Fruit fly (Drosophila melanogaster) whole organism, embryonic: Measurements from ENCODE around the gene Rbp4.
A peak's percentile ranks its signal among the peaks of the same experiment; 100 is the strongest.

Experiments used
- Abd-B ChIP-seq: fragments of 200-800 bp; sonication (Bioruptor generic); optimal IDR thresholded peaks from 2 replicates; lab custom pipeline; 2018; ENCODE audit warnings: missing biosample characterization, mild to moderate bottlenecking, missing genetic modification characterization, moderate library complexity
- Antp ChIP-seq: fragments of 200-800 bp; sonication (Bioruptor generic); optimal IDR thresholded peaks from 3 replicates; lab custom pipeline; 2016; ENCODE audit warnings: missing biosample characterization, missing genetic modification characterization
- Atf6 ChIP-seq: fragments of 200-800 bp; sonication (Bioruptor generic); IDR thresholded peaks from 2 replicates; pipeline ENCODE4 v1.3.6; 2022; ENCODE audit warnings: missing biosample characterization, missing genetic modification characterization
- CG10366 ChIP-seq: fragments of 200-800 bp; sonication (Bioruptor generic); IDR thresholded peaks from 2 replicates; pipeline ENCODE4 v1.3.6; 2022; ENCODE audit warnings: missing biosample characterization, missing genetic modification characterization
- CG10565 ChIP-seq: fragments of 200-800 bp; sonication (Bioruptor generic); optimal IDR thresholded peaks from 3 replicates; lab custom pipeline; 2016; ENCODE audit warnings: missing biosample characterization, mild to moderate bottlenecking, missing genetic modification characterization
- CG11398 ChIP-seq: fragments of 200-800 bp; sonication (Bioruptor generic); optimal IDR thresholded peaks from 2 replicates; lab custom pipeline; 2016; ENCODE audit warnings: missing biosample characterization, missing genetic modification characterization
- CG1233 ChIP-seq: fragments of 200-800 bp; sonication (Bioruptor generic); optimal IDR thresholded peaks from 4 replicates; lab custom pipeline; 2018; ENCODE audit warnings: missing biosample characterization, mild to moderate bottlenecking, missing genetic modification characterization
- CG12942 ChIP-seq: fragments of 200-800 bp; sonication (Bioruptor generic); optimal IDR thresholded peaks from 3 replicates; lab custom pipeline; 2016; ENCODE audit warnings: missing biosample characterization, missing genetic modification characterization
- CG13424 ChIP-seq: fragments of 200-800 bp; sonication (Bioruptor generic); optimal IDR thresholded peaks from 2 replicates; lab custom pipeline; 2019; ENCODE audit warnings: missing biosample characterization, mild to moderate bottlenecking, missing genetic modification characterization, moderate library complexity
- CG14441 ChIP-seq: fragments of 200-800 bp; sonication (Bioruptor generic); IDR thresholded peaks from 2 replicates; pipeline ENCODE4 v1.3.6; 2022; ENCODE audit warnings: missing biosample characterization, missing genetic modification characterization
- CG15011 ChIP-seq: fragments of 200-800 bp; sonication (Bioruptor generic); optimal IDR thresholded peaks from 3 replicates; lab custom pipeline; 2018; ENCODE audit warnings: missing biosample characterization, mild to moderate bottlenecking, missing genetic modification characterization
- CG15479 ChIP-seq: fragments of 200-800 bp; sonication (Bioruptor generic); optimal IDR thresholded peaks from 3 replicates; lab custom pipeline; 2019; ENCODE audit warnings: missing biosample characterization, mild to moderate bottlenecking, missing genetic modification characterization, moderate library complexity
- CG15514 ChIP-seq: fragments of 200-800 bp; sonication (Bioruptor generic); optimal IDR thresholded peaks from 3 replicates; lab custom pipeline; 2017; ENCODE audit warnings: missing biosample characterization, missing genetic modification characterization, mild to moderate bottlenecking, moderate library complexity, missing genetic modification reagents
- CG17385 ChIP-seq: fragments of 200-800 bp; sonication (Bioruptor generic); optimal IDR thresholded peaks from 3 replicates; lab custom pipeline; 2018; ENCODE audit warnings: missing biosample characterization, mild to moderate bottlenecking, missing genetic modification characterization
- CG18619 ChIP-seq: fragments of 200-800 bp; sonication (Bioruptor generic); optimal IDR thresholded peaks from 3 replicates; lab custom pipeline; 2017; ENCODE audit warnings: missing biosample characterization, mild to moderate bottlenecking, missing genetic modification characterization
- CG30020 ChIP-seq: fragments of 200-800 bp; optimal IDR thresholded peaks from 2 replicates; lab custom pipeline; 2019; ENCODE audit warnings: missing biosample characterization, mild to moderate bottlenecking, missing genetic modification characterization, moderate library complexity
- CG34224 ChIP-seq: fragments of 200-800 bp; sonication (Bioruptor generic); IDR thresholded peaks from 3 replicates; pipeline ENCODE4 v1.3.6; 2022; ENCODE audit warnings: missing biosample characterization, missing genetic modification characterization; ENCODE audit not compliant: partially characterized antibody
- CG4282 ChIP-seq: fragments of 200-800 bp; sonication (Bioruptor generic); optimal IDR thresholded peaks from 2 replicates; lab custom pipeline; 2016; ENCODE audit warnings: missing biosample characterization, missing genetic modification characterization
- CG4328 ChIP-seq: fragments of 200-800 bp; sonication (Bioruptor generic); optimal IDR thresholded peaks from 3 replicates; lab custom pipeline; 2017; ENCODE audit warnings: missing biosample characterization, missing genetic modification reagents, missing genetic modification characterization
- CG7271 ChIP-seq: fragments of 200-800 bp; sonication (Bioruptor generic); optimal IDR thresholded peaks from 2 replicates; lab custom pipeline; 2018; ENCODE audit warnings: missing biosample characterization, mild to moderate bottlenecking, missing genetic modification characterization, moderate library complexity
- CG7963 ChIP-seq: fragments of 200-800 bp; sonication (Bioruptor generic); IDR thresholded peaks from 3 replicates; pipeline ENCODE4 v1.3.6; 2022; ENCODE audit warnings: missing biosample characterization, missing genetic modification characterization; ENCODE audit not compliant: partially characterized antibody
- CG9215 ChIP-seq: fragments of 200-800 bp; sonication (Bioruptor generic); IDR thresholded peaks from 2 replicates; pipeline ENCODE4 v1.3.6; 2022; ENCODE audit warnings: missing biosample characterization, missing genetic modification characterization
- Chrac-16 ChIP-seq: fragments of 200-800 bp; sonication (Bioruptor generic); optimal IDR thresholded peaks from 3 replicates; lab custom pipeline; 2016; ENCODE audit warnings: missing biosample characterization, missing genetic modification characterization
- D19B ChIP-seq: fragments of 200-800 bp; sonication (Bioruptor generic); optimal IDR thresholded peaks from 2 replicates; lab custom pipeline; 2017; ENCODE audit warnings: missing biosample characterization, mild to moderate bottlenecking, missing genetic modification characterization
- Eip74EF ChIP-seq, 2 experiments: fragments of 200-800 bp in 1 of 2; fragments of >200 bp in 1 of 2; sonication (Bioruptor generic) in 1 of 2; optimal IDR thresholded peaks; 2 replicates each; lab custom pipeline; 2017 to 2019; ENCODE audit warnings: missing biosample characterization in 2 of 2, missing genetic modification characterization in 2 of 2, mild to moderate bottlenecking in 1 of 2, moderate library complexity in 1 of 2
- Ets97D ChIP-seq: fragments of 200-800 bp; sonication (Bioruptor generic); optimal IDR thresholded peaks from 3 replicates; lab custom pipeline; 2016; ENCODE audit warnings: missing biosample characterization, missing genetic modification characterization
- Lpt ChIP-seq: fragments of >200 bp; optimal IDR thresholded peaks from 2 replicates; lab custom pipeline; 2018; ENCODE audit warnings: missing biosample characterization, missing genetic modification characterization
- Med ChIP-seq: fragments of 200-800 bp; sonication (Bioruptor generic); peaks from one replicate; lab custom pipeline; 2016; ENCODE audit warnings: missing biosample characterization, missing genetic modification characterization, mild to moderate bottlenecking, inconsistent platforms, moderate library complexity
- NC2α ChIP-seq: fragments of 200-800 bp; sonication (Bioruptor generic); optimal IDR thresholded peaks from 2 replicates; lab custom pipeline; 2016; ENCODE audit warnings: missing biosample characterization, missing genetic modification characterization
- Rx ChIP-seq: fragments of 200-800 bp; sonication (Bioruptor generic); IDR thresholded peaks from 2 replicates; pipeline ENCODE4 v1.3.6; 2022; ENCODE audit warnings: missing biosample characterization, missing genetic modification characterization
- Sin3A ChIP-seq: fragments of >200 bp; optimal IDR thresholded peaks from 2 replicates; lab custom pipeline; 2018
- Six4 ChIP-seq: fragments of 200-800 bp; sonication (Bioruptor generic); optimal IDR thresholded peaks from 2 replicates; lab custom pipeline; 2016; ENCODE audit warnings: missing biosample characterization, missing genetic modification characterization
- Sox100B ChIP-seq: fragments of 200-800 bp; sonication (Bioruptor generic); optimal IDR thresholded peaks from 3 replicates; lab custom pipeline; 2018; ENCODE audit warnings: missing biosample characterization, mild to moderate bottlenecking, missing genetic modification characterization
- Taf1 ChIP-seq: fragments of 200-800 bp; sonication (Bioruptor generic); IDR thresholded peaks from 2 replicates; pipeline ENCODE4 v1.3.6; 2022; ENCODE audit warnings: missing biosample characterization, missing genetic modification characterization
- br ChIP-seq: fragments of >200 bp; optimal IDR thresholded peaks from 2 replicates; lab custom pipeline; 2017
- chif ChIP-seq, 2 experiments: fragments of 200-800 bp; sonication (Bioruptor generic); optimal IDR thresholded peaks; 3 replicates each; lab custom pipeline; 2016; ENCODE audit warnings: missing biosample characterization in 2 of 2, missing genetic modification characterization in 2 of 2
- dan ChIP-seq: fragments of 200-800 bp; sonication (Bioruptor generic); IDR thresholded peaks from 2 replicates; pipeline ENCODE4 v1.3.6; 2022; ENCODE audit warnings: missing biosample characterization, missing genetic modification characterization
- gem ChIP-seq: fragments of 200-800 bp; sonication (Bioruptor generic); optimal IDR thresholded peaks from 2 replicates; lab custom pipeline; 2019; ENCODE audit warnings: missing biosample characterization, mild to moderate bottlenecking, missing genetic modification characterization, moderate library complexity
- her ChIP-seq: fragments of 200-800 bp; sonication (Bioruptor generic); optimal IDR thresholded peaks from 2 replicates; lab custom pipeline; 2016; ENCODE audit warnings: missing biosample characterization, missing genetic modification characterization
- jumu ChIP-seq: fragments of 200-800 bp; sonication (Bioruptor generic); optimal IDR thresholded peaks from 3 replicates; lab custom pipeline; 2016; ENCODE audit warnings: missing biosample characterization, missing genetic modification characterization
- kay ChIP-seq: fragments of 200-800 bp; sonication (Bioruptor generic); optimal IDR thresholded peaks from 2 replicates; lab custom pipeline; 2016; ENCODE audit warnings: missing biosample characterization, missing genetic modification characterization
- kni ChIP-seq: fragments of 200-800 bp; sonication (Bioruptor generic); optimal IDR thresholded peaks from 3 replicates; lab custom pipeline; 2017; ENCODE audit warnings: mild to moderate bottlenecking, missing biosample characterization, missing genetic modification reagents, missing genetic modification characterization
- nau ChIP-seq: fragments of 200-800 bp; sonication (Bioruptor generic); optimal IDR thresholded peaks from 3 replicates; lab custom pipeline; 2017; ENCODE audit warnings: missing biosample characterization, mild to moderate bottlenecking, missing genetic modification characterization, missing genetic modification reagents
- nerfin-1 ChIP-seq: fragments of 200-800 bp; sonication (Bioruptor generic); optimal IDR thresholded peaks from 3 replicates; lab custom pipeline; 2019; ENCODE audit warnings: missing biosample characterization, mild to moderate bottlenecking, missing genetic modification characterization, moderate library complexity
- p53 ChIP-seq: fragments of 200-800 bp; sonication (Bioruptor generic); optimal IDR thresholded peaks from 2 replicates; lab custom pipeline; 2016; ENCODE audit warnings: missing biosample characterization, missing genetic modification characterization
- sc ChIP-seq, 3 experiments: fragments of >200 bp in 2 of 3; fragments of 200-800 bp in 1 of 3; sonication (Bioruptor generic) in 1 of 3; optimal IDR thresholded peaks; 2 replicates in 2 of 3; 3 replicates in 1 of 3; lab custom pipeline; 2017; ENCODE audit warnings: mild to moderate bottlenecking in 1 of 3, missing biosample characterization in 1 of 3, missing genetic modification characterization in 1 of 3, missing genetic modification reagents in 1 of 3
- tna ChIP-seq: fragments of 200-800 bp; sonication (Bioruptor generic); IDR thresholded peaks from 2 replicates; pipeline ENCODE4 v1.3.6; 2022; ENCODE audit warnings: missing biosample characterization, missing genetic modification characterization; ENCODE audit not compliant: partially characterized antibody
- tup ChIP-seq: fragments of 200-800 bp; sonication (Bioruptor generic); optimal IDR thresholded peaks from 2 replicates; lab custom pipeline; 2016; ENCODE audit warnings: missing biosample characterization, mild to moderate bottlenecking, missing genetic modification characterization, moderate library complexity
- usp ChIP-seq: fragments of >200 bp; optimal IDR thresholded peaks from 2 replicates; lab custom pipeline; 2017; ENCODE audit warnings: missing biosample characterization, missing genetic modification characterization
- vvl ChIP-seq: fragments of 200-800 bp; sonication (Bioruptor generic); IDR thresholded peaks from 2 replicates; pipeline ENCODE4 v1.3.6; 2022; ENCODE audit warnings: missing biosample characterization, missing genetic modification characterization

Rbp4 gene

dm6 chr3R:13684569-13685402 is 28.6 kb upstream of the Rbp4 start (continued):
- TF ChIP-seq CG4328 (GFP tag; lab: Kevin White, UChicago), result no peak
- no peak for TF ChIP-seq Taf1 (GFP tag; lab: Robert Waterston, UW)
- no peak for TF ChIP-seq Antp (GFP tag; lab: Kevin White, UChicago)
- no peak for TF ChIP-seq chif (GFP tag; optimal IDR thresholded peaks at IDR 0.05; lab: Kevin White, UChicago)
- TF ChIP-seq Chrac-16 (GFP tag; lab: Kevin White, UChicago), result no peak
- TF ChIP-seq Rx, result no peak
- peak; percentile 52 for TF ChIP-seq p53 (GFP tag; lab: Kevin White, UChicago)
- TF ChIP-seq CG17385, result peak; percentile 89
- no peak for TF ChIP-seq tup (GFP tag; lab: Kevin White, UChicago)
- peak; percentile 92 for TF ChIP-seq nerfin-1 (tag; lab: Kevin White, UChicago)
- TF ChIP-seq CG30020 (tag; lab: Kevin White, UChicago), result no peak
- TF ChIP-seq CG15011, result no peak
- no peak for TF ChIP-seq Lpt
- no peak for TF ChIP-seq gem
- no peak for TF ChIP-seq kay (GFP tag; lab: Kevin White, UChicago)
- TF ChIP-seq Ets97D, result no peak
- TF ChIP-seq CG1233 (GFP tag; lab: Kevin White, UChicago), result no peak
- no peak for TF ChIP-seq CG9215
- TF ChIP-seq CG7963 (GFP tag; lab: Robert Waterston, UW), result no peak
- TF ChIP-seq nau (GFP tag; lab: Kevin White, UChicago), result no peak
- no peak for TF ChIP-seq her (GFP tag; lab: Kevin White, UChicago)
- peak in 1 of 2 experiments; percentile 57 for TF ChIP-seq Eip74EF (GFP tag; optimal IDR thresholded peaks at IDR 0.05; lab: Kevin White, UChicago)
- no peak for TF ChIP-seq CG18619
- no peak for TF ChIP-seq sc (optimal IDR thresholded peaks at IDR 0.05; lab: Kevin White, UChicago)
- no peak for TF ChIP-seq sc (GFP tag; optimal IDR thresholded peaks at IDR 0.05; lab: Kevin White, UChicago)
- TF ChIP-seq CG4282 (GFP tag; lab: Kevin White, UChicago), result no peak
- no peak for TF ChIP-seq CG10565 (GFP tag; lab: Kevin White, UChicago)
- no peak for TF ChIP-seq Sin3A (lab: Kevin White, UChicago)
- TF ChIP-seq Sox100B (GFP tag; lab: Kevin White, UChicago), result no peak
- no peak for TF ChIP-seq vvl
- no peak for TF ChIP-seq jumu (GFP tag; lab: Kevin White, UChicago)
- TF ChIP-seq CG14441 (GFP tag; lab: Robert Waterston, UW), result no peak
- peak; percentile 93 for TF ChIP-seq CG15479
- TF ChIP-seq CG13424 (tag; lab: Kevin White, UChicago), result no peak
- TF ChIP-seq NC2α, result no peak
- no peak for TF ChIP-seq br (lab: Kevin White, UChicago)
- TF ChIP-seq CG7271 (tag; lab: Kevin White, UChicago), result no peak
- peak; percentile 54 for TF ChIP-seq Med
- TF ChIP-seq tna (GFP tag; lab: Robert Waterston, UW), result no peak
- TF ChIP-seq CG34224, result no peak
- TF ChIP-seq CG10366 (GFP tag; lab: Robert Waterston, UW), result no peak
- TF ChIP-seq Abd-B (GFP tag; lab: Kevin White, UChicago), result no peak
- TF ChIP-seq CG15514 (GFP tag; lab: Kevin White, UChicago), result no peak
- TF ChIP-seq dan (GFP tag; lab: Robert Waterston, UW), result no peak
- TF ChIP-seq D19B, result no peak
- TF ChIP-seq kni (GFP tag; lab: Kevin White, UChicago), result no peak
- no peak for TF ChIP-seq CG11398
- no peak for TF ChIP-seq Six4 (GFP tag; lab: Kevin White, UChicago)
- no peak for TF ChIP-seq CG12942 (GFP tag; lab: Kevin White, UChicago)
- no peak for TF ChIP-seq Atf6
- no peak for TF ChIP-seq usp (GFP tag; lab: Kevin White, UChicago)
